Fruit fly (Drosophila melanogaster) whole organism, embryonic: Measurements from ENCODE around the gene Bmcp.

ENCODE experiments used
- BtbVII ChIP-seq: fragments of 200-800 bp; sonication (Bioruptor generic); optimal IDR thresholded peaks from 3 replicates; lab custom pipeline; 2017; ENCODE audit warnings: missing biosample characterization, mild to moderate bottlenecking, missing genetic modification characterization
- CG10267 ChIP-seq: fragments of 200-800 bp; sonication (Bioruptor generic); optimal IDR thresholded peaks from 2 replicates; lab custom pipeline; 2018; ENCODE audit warnings: missing biosample characterization, mild to moderate bottlenecking, missing genetic modification characterization, moderate library complexity
- CG10462 ChIP-seq: fragments of 200-800 bp; sonication (Bioruptor generic); optimal IDR thresholded peaks from 2 replicates; lab custom pipeline; 2016; ENCODE audit warnings: missing biosample characterization, missing genetic modification characterization
- CG10654 ChIP-seq: fragments of 200-800 bp; sonication (Bioruptor generic); optimal IDR thresholded peaks from 2 replicates; lab custom pipeline; 2016; ENCODE audit warnings: missing biosample characterization, missing genetic modification characterization
- CG12071 ChIP-seq: fragments of 200-800 bp; sonication (Bioruptor generic); optimal IDR thresholded peaks from 3 replicates; lab custom pipeline; 2018; ENCODE audit warnings: missing biosample characterization, mild to moderate bottlenecking, missing genetic modification characterization
- CG12155 ChIP-seq: fragments of 200-800 bp; sonication (Bioruptor generic); optimal IDR thresholded peaks from 3 replicates; lab custom pipeline; 2016; ENCODE audit warnings: missing biosample characterization, missing genetic modification characterization
- CG13296 ChIP-seq: fragments of 200-800 bp; sonication (Bioruptor generic); optimal IDR thresholded peaks from 3 replicates; lab custom pipeline; 2018; ENCODE audit warnings: missing biosample characterization, mild to moderate bottlenecking, missing genetic modification characterization
- CG13775 ChIP-seq: fragments of 200-800 bp; sonication (Bioruptor generic); optimal IDR thresholded peaks from 3 replicates; lab custom pipeline; 2017; ENCODE audit warnings: missing biosample characterization, mild to moderate bottlenecking, missing genetic modification characterization
- CG14710 ChIP-seq: fragments of 200-800 bp; sonication (Bioruptor generic); optimal IDR thresholded peaks from 3 replicates; lab custom pipeline; 2019; ENCODE audit warnings: missing biosample characterization, mild to moderate bottlenecking, missing genetic modification characterization, moderate library complexity
- CG17328 ChIP-seq: fragments of 200-800 bp; sonication (Bioruptor generic); IDR thresholded peaks from 2 replicates; pipeline ENCODE4 v1.3.6; 2022; ENCODE audit warnings: missing biosample characterization, missing genetic modification characterization
- CG17912 ChIP-seq: fragments of 200-800 bp; sonication (Bioruptor generic); optimal IDR thresholded peaks from 2 replicates; lab custom pipeline; 2018; ENCODE audit warnings: missing biosample characterization, mild to moderate bottlenecking, missing genetic modification characterization
- CG18599 ChIP-seq: fragments of 200-800 bp; sonication (Bioruptor generic); optimal IDR thresholded peaks from 3 replicates; lab custom pipeline; 2017; ENCODE audit warnings: missing biosample characterization, missing genetic modification characterization, mild to moderate bottlenecking, moderate library complexity, missing genetic modification reagents
- CG2116 ChIP-seq: fragments of 200-800 bp; sonication (Bioruptor generic); optimal IDR thresholded peaks from 3 replicates; lab custom pipeline; 2018; ENCODE audit warnings: missing biosample characterization, mild to moderate bottlenecking, missing genetic modification characterization
- CG2199 ChIP-seq: fragments of 200-800 bp; sonication (Bioruptor generic); IDR thresholded peaks from 3 replicates; pipeline ENCODE4 v1.3.6; 2022; ENCODE audit warnings: missing biosample characterization, missing genetic modification characterization
- CG30403 ChIP-seq: fragments of 200-800 bp; sonication (Bioruptor generic); optimal IDR thresholded peaks from 3 replicates; lab custom pipeline; 2016; ENCODE audit warnings: missing biosample characterization, missing genetic modification characterization
- CG31365 ChIP-seq: fragments of 200-800 bp; sonication (Bioruptor generic); optimal IDR thresholded peaks from 2 replicates; lab custom pipeline; 2018; ENCODE audit warnings: missing biosample characterization, mild to moderate bottlenecking, missing genetic modification characterization
- CG34422 ChIP-seq: fragments of 200-800 bp; sonication (Bioruptor generic); IDR thresholded peaks from 3 replicates; pipeline ENCODE4 v1.3.6; 2022; ENCODE audit warnings: missing biosample characterization, missing genetic modification characterization
- CG7839 ChIP-seq: fragments of 200-800 bp; sonication (Bioruptor generic); optimal IDR thresholded peaks from 3 replicates; lab custom pipeline; 2018; ENCODE audit warnings: missing biosample characterization, mild to moderate bottlenecking, missing genetic modification characterization, moderate library complexity
- CG8290 ChIP-seq, 3 experiments: fragments of 200-800 bp; sonication (Bioruptor generic); optimal IDR thresholded peaks; 2 replicates each; lab custom pipeline; 2016 to 2019; ENCODE audit warnings: missing biosample characterization in 3 of 3, missing genetic modification characterization in 3 of 3, mild to moderate bottlenecking in 2 of 3, moderate library complexity in 1 of 3
- CG8478 ChIP-seq: fragments of >200 bp; optimal IDR thresholded peaks from 2 replicates; lab custom pipeline; 2018
- CG9437 ChIP-seq: fragments of 200-800 bp; sonication (Bioruptor generic); optimal IDR thresholded peaks from 2 replicates; lab custom pipeline; 2018; ENCODE audit warnings: missing biosample characterization, mild to moderate bottlenecking, missing genetic modification characterization
- D ChIP-seq, 2 experiments: fragments of 200-800 bp in 1 of 2; fragments of >200 bp in 1 of 2; sonication (Bioruptor generic) in 1 of 2; optimal IDR thresholded peaks; 2 replicates in 1 of 2; 3 replicates in 1 of 2; lab custom pipeline; 2017; ENCODE audit warnings: mild to moderate bottlenecking in 1 of 2, missing biosample characterization in 1 of 2, missing genetic modification characterization in 1 of 2, missing genetic modification reagents in 1 of 2
- Dp ChIP-seq: fragments of 200-800 bp; sonication (Bioruptor generic); optimal IDR thresholded peaks from 2 replicates; lab custom pipeline; 2018; ENCODE audit warnings: missing biosample characterization, mild to moderate bottlenecking, missing genetic modification characterization, moderate library complexity
- E2f2 ChIP-seq: fragments of 200-800 bp; sonication (Bioruptor generic); IDR thresholded peaks from 2 replicates; pipeline ENCODE4 v1.3.6; 2022; ENCODE audit warnings: missing biosample characterization, missing genetic modification characterization
- Fer1 ChIP-seq: fragments of 200-800 bp; sonication (Bioruptor generic); optimal IDR thresholded peaks from 2 replicates; lab custom pipeline; 2017; ENCODE audit warnings: missing biosample characterization, mild to moderate bottlenecking, missing genetic modification characterization
- HLH4C ChIP-seq: fragments of 200-800 bp; sonication (Bioruptor generic); IDR thresholded peaks from 3 replicates; pipeline ENCODE4 v1.3.6; 2022; ENCODE audit warnings: missing biosample characterization, missing genetic modification characterization; ENCODE audit not compliant: partially characterized antibody
- Lhr ChIP-seq: fragments of 200-800 bp; sonication (Bioruptor generic); optimal IDR thresholded peaks from 3 replicates; lab custom pipeline; 2017; ENCODE audit warnings: mild to moderate bottlenecking, missing biosample characterization, missing genetic modification reagents, missing genetic modification characterization
- MBD-R2 ChIP-seq: fragments of 200-800 bp; sonication (Bioruptor generic); IDR thresholded peaks from 2 replicates; pipeline ENCODE4 v1.3.6; 2022; ENCODE audit warnings: missing biosample characterization, missing genetic modification characterization
- MESR4 ChIP-seq: fragments of 200-800 bp; sonication (Bioruptor generic); optimal IDR thresholded peaks from 2 replicates; lab custom pipeline; 2018; ENCODE audit warnings: missing biosample characterization, mild to moderate bottlenecking, missing genetic modification characterization, moderate library complexity
- NK7.1 ChIP-seq: fragments of 200-800 bp; sonication (Bioruptor generic); optimal IDR thresholded peaks from 3 replicates; lab custom pipeline; 2016; ENCODE audit warnings: missing biosample characterization, missing genetic modification characterization
- Side ChIP-seq: fragments of 200-800 bp; sonication (Bioruptor generic); optimal IDR thresholded peaks from 2 replicates; lab custom pipeline; 2016; ENCODE audit warnings: missing biosample characterization, missing genetic modification characterization
- Sry-δ ChIP-seq: fragments of 200-800 bp; sonication (Bioruptor generic); optimal IDR thresholded peaks from 2 replicates; lab custom pipeline; 2016; ENCODE audit warnings: missing biosample characterization, missing genetic modification characterization
- ftz-f1 ChIP-seq: fragments of 200-800 bp; sonication (Bioruptor generic); optimal IDR thresholded peaks from 2 replicates; lab custom pipeline; 2016; ENCODE audit warnings: missing biosample characterization, missing genetic modification characterization
- gfzf ChIP-seq: fragments of 200-800 bp; sonication (Bioruptor generic); optimal IDR thresholded peaks from 2 replicates; lab custom pipeline; 2016; ENCODE audit warnings: missing biosample characterization, mild to moderate bottlenecking, missing genetic modification characterization, moderate library complexity
- gro ChIP-seq: fragments of 200-800 bp; sonication (Bioruptor generic); optimal IDR thresholded peaks from 2 replicates; lab custom pipeline; 2016; ENCODE audit warnings: missing biosample characterization, missing genetic modification characterization
- lab ChIP-seq: fragments of 200-800 bp; sonication (Bioruptor generic); optimal IDR thresholded peaks from 3 replicates; lab custom pipeline; 2017; ENCODE audit warnings: missing biosample characterization, missing genetic modification characterization, mild to moderate bottlenecking, moderate library complexity, missing genetic modification reagents
- lov ChIP-seq, 2 experiments: fragments of 200-800 bp in 1 of 2; fragments of >200 bp in 1 of 2; sonication (Bioruptor generic) in 1 of 2; IDR thresholded peaks in 1 of 2; optimal IDR thresholded peaks in 1 of 2; 2 replicates in 1 of 2; 3 replicates in 1 of 2; pipeline versions ENCODE4 v1.3.6 to Lab custom; 2017 to 2022; ENCODE audit warnings: missing biosample characterization in 1 of 2, missing genetic modification characterization in 1 of 2
- nerfin-1 ChIP-seq: fragments of 200-800 bp; sonication (Bioruptor generic); optimal IDR thresholded peaks from 3 replicates; lab custom pipeline; 2019; ENCODE audit warnings: missing biosample characterization, mild to moderate bottlenecking, missing genetic modification characterization, moderate library complexity
- p53 ChIP-seq: fragments of 200-800 bp; sonication (Bioruptor generic); optimal IDR thresholded peaks from 2 replicates; lab custom pipeline; 2016; ENCODE audit warnings: missing biosample characterization, missing genetic modification characterization
- pan ChIP-seq, 4 experiments: fragments of >200 bp in 3 of 4; fragments of 200-800 bp in 1 of 4; sonication (Bioruptor generic) in 1 of 4; optimal IDR thresholded peaks in 3 of 4; IDR thresholded peaks in 1 of 4; 2 replicates each; pipeline versions ENCODE4 v1.3.6 to Lab custom; 2017 to 2022; ENCODE audit warnings: missing biosample characterization in 2 of 4, missing genetic modification characterization in 2 of 4, mixed read lengths in 1 of 4
- pho ChIP-seq: fragments of 200-800 bp; sonication (Bioruptor generic); optimal IDR thresholded peaks from 2 replicates; lab custom pipeline; 2016; ENCODE audit warnings: missing biosample characterization, missing genetic modification characterization
- stwl ChIP-seq: fragments of 200-800 bp; sonication (Bioruptor generic); optimal IDR thresholded peaks from 3 replicates; lab custom pipeline; 2018; ENCODE audit warnings: missing biosample characterization, mild to moderate bottlenecking, missing genetic modification characterization, moderate library complexity
- tin ChIP-seq: fragments of 200-800 bp; sonication (Bioruptor generic); optimal IDR thresholded peaks from 3 replicates; lab custom pipeline; 2016; ENCODE audit warnings: missing biosample characterization, missing genetic modification characterization
- trem ChIP-seq: fragments of 200-800 bp; optimal IDR thresholded peaks from 3 replicates; lab custom pipeline; 2019; ENCODE audit warnings: missing biosample characterization, mild to moderate bottlenecking, missing genetic modification characterization, moderate library complexity
- usp ChIP-seq: fragments of >200 bp; optimal IDR thresholded peaks from 2 replicates; lab custom pipeline; 2017; ENCODE audit warnings: missing biosample characterization, missing genetic modification characterization
- vfl ChIP-seq: fragments of 200-800 bp; sonication (Bioruptor generic); optimal IDR thresholded peaks from 2 replicates; lab custom pipeline; 2016; ENCODE audit warnings: missing biosample characterization, missing genetic modification characterization
- zen2 ChIP-seq: fragments of 200-800 bp; sonication (Bioruptor generic); IDR thresholded peaks from 3 replicates; pipeline ENCODE4 v1.3.6; 2022; ENCODE audit warnings: missing biosample characterization, missing genetic modification characterization; ENCODE audit not compliant: partially characterized antibody
- zfh2 ChIP-seq: fragments of 200-800 bp; sonication (Bioruptor generic); optimal IDR thresholded peaks from 2 replicates; lab custom pipeline; 2016; ENCODE audit warnings: missing biosample characterization, missing genetic modification characterization

Bmcp gene

DNA sequence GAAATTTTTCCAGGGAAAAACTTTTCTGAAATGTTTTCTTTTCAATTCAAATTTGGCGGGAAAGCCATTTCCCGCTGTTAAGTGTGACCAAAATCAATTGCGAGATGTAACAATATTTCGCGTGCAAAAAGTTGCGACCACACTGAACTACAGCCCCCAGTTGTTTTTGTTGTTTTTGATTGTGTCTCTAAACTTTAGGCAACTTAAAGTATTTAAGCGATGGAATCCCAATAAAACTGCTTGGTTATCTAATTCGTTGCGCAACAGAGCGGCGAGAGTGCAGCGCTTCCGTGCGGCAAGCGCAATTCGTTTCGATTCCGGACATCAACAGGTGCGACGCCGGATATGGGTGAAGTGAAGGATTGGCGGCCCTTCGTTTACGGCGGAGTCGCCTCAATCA lies at the start of gene Bmcp (continued):
- TF ChIP-seq tin (GFP tag; lab: Kevin White, UChicago) (no peak), Side (no peak), CG18599 (GFP tag; lab: Kevin White, UChicago) (peak; percentile 7), CG2116 (GFP tag; lab: Kevin White, UChicago) (peak; percentile 29), Sry-δ (GFP tag; lab: Kevin White, UChicago) (peak; percentile 21), pho (GFP tag; lab: Kevin White, UChicago) (peak; percentile 16), trem (tag; lab: Kevin White, UChicago) (peak; percentile 29), CG34422 (GFP tag; lab: Robert Waterston, UW) (peak; percentile 47; the same call in 1 of the 3 replicates), CG13296 (peak; percentile 14), CG10267 (tag; lab: Kevin White, UChicago) (peak; percentile 50), CG10654 (GFP tag; lab: Kevin White, UChicago) (no peak), zen2 (no peak), lab (peak; percentile 39), NK7.1 (GFP tag; lab: Kevin White, UChicago) (no peak), CG12155 (no peak), CG13775 (GFP tag; lab: Kevin White, UChicago) (no peak), stwl (tag; lab: Kevin White, UChicago) (peak; percentile 94), gfzf (GFP tag; lab: Kevin White, UChicago) (peak; percentile 88), p53 (GFP tag; lab: Kevin White, UChicago) (no peak), CG14710 (tag; lab: Kevin White, UChicago) (peak; percentile 30), CG17912 (peak; percentile 21), zfh2 (GFP tag; lab: Kevin White, UChicago) (no peak), HLH4C (GFP tag; lab: Robert Waterston, UW) (0 out of 3 replicates have a peak, but pooled peaks have one; percentile 30), CG10462 (GFP tag; lab: Kevin White, UChicago) (no peak), ftz-f1 (GFP tag; lab: Kevin White, UChicago) (no peak), E2f2 (GFP tag; lab: Robert Waterston, UW) (peak; percentile 94), CG31365 (tag; lab: Kevin White, UChicago) (no peak), Lhr (peak; percentile 24), lov (optimal IDR thresholded peaks at IDR 0.05; lab: Kevin White, UChicago) (no peak), lov (GFP tag; IDR thresholded peaks at IDR 0.05; lab: Robert Waterston, UW) (0 out of 3 replicates have a peak, but pooled peaks have one; percentile 63), MESR4 (GFP tag; lab: Kevin White, UChicago) (peak; percentile 49), BtbVII (peak; percentile 38), CG8290 (GFP tag; optimal IDR thresholded peaks at IDR 0.05; lab: Kevin White, UChicago) (no peak), CG8290 (tag; optimal IDR thresholded peaks at IDR 0.05; lab: Kevin White, UChicago) (peak in 1 of 2 experiments; percentile 28), vfl (GFP tag; lab: Kevin White, UChicago) (no peak), gro (no peak), CG12071 (GFP tag; lab: Kevin White, UChicago) (no peak), nerfin-1 (tag; lab: Kevin White, UChicago) (peak; percentile 46), usp (GFP tag; lab: Kevin White, UChicago) (no peak), CG17328 (GFP tag; lab: Robert Waterston, UW) (0 out of 2 replicates have a peak, but pooled peaks have one; percentile 25), Dp (peak; percentile 90), CG2199 (no peak), MBD-R2 (GFP tag; lab: Robert Waterston, UW) (peak; percentile 54), CG7839 (peak; percentile 12), pan (optimal IDR thresholded peaks at IDR 0.05; lab: Kevin White, UChicago) (no peak), pan (GFP tag; optimal IDR thresholded peaks at IDR 0.05 in 1 of 2, IDR thresholded peaks at IDR 0.05 in 1 of 2) (no peak), CG9437 (GFP tag; lab: Kevin White, UChicago) (no peak), CG30403 (no peak), D (optimal IDR thresholded peaks at IDR 0.05; lab: Kevin White, UChicago) (no peak), D (GFP tag; optimal IDR thresholded peaks at IDR 0.05; lab: Kevin White, UChicago) (no peak), CG8478 (lab: Kevin White, UChicago) (no peak), Fer1 (GFP tag; lab: Kevin White, UChicago) (peak; percentile 35)
